Fruit fly (Drosophila melanogaster) whole organism, embryonic: Measurements from ENCODE around the gene CG9300.

Source experiments
- ATbp ChIP-seq: fragments of 200-800 bp; sonication (Bioruptor generic); optimal IDR thresholded peaks from 2 replicates; lab custom pipeline; 2017; ENCODE audit warnings: missing biosample characterization, mild to moderate bottlenecking, missing genetic modification characterization, missing genetic modification reagents
- Atf-2 ChIP-seq: fragments of 200-800 bp; sonication (Bioruptor generic); optimal IDR thresholded peaks from 2 replicates; lab custom pipeline; 2016; ENCODE audit warnings: missing biosample characterization, missing genetic modification characterization
- Blimp-1 ChIP-seq: fragments of 200-800 bp; sonication (Bioruptor generic); optimal IDR thresholded peaks from 3 replicates; lab custom pipeline; 2018; ENCODE audit warnings: missing biosample characterization, missing genetic modification characterization, mild to moderate bottlenecking, moderate library complexity, missing genetic modification reagents
- BtbVII ChIP-seq: fragments of 200-800 bp; sonication (Bioruptor generic); optimal IDR thresholded peaks from 3 replicates; lab custom pipeline; 2017; ENCODE audit warnings: missing biosample characterization, mild to moderate bottlenecking, missing genetic modification characterization
- CG10209 ChIP-seq: fragments of 200-800 bp; sonication (Bioruptor generic); optimal IDR thresholded peaks from 3 replicates; lab custom pipeline; 2017; ENCODE audit warnings: missing biosample characterization, mild to moderate bottlenecking, missing genetic modification characterization, missing genetic modification reagents
- CG1024 ChIP-seq: fragments of 200-800 bp; sonication (Bioruptor generic); IDR thresholded peaks from 2 replicates; pipeline ENCODE4 v1.3.6; 2022; ENCODE audit warnings: missing biosample characterization, missing genetic modification characterization
- CG10431 ChIP-seq: fragments of 200-800 bp; sonication (Bioruptor generic); optimal IDR thresholded peaks from 3 replicates; lab custom pipeline; 2018; ENCODE audit warnings: missing biosample characterization, mild to moderate bottlenecking, missing genetic modification characterization
- CG11093 ChIP-seq: fragments of 200-800 bp; sonication (Bioruptor generic); IDR thresholded peaks from 3 replicates; pipeline ENCODE4 v1.3.6; 2022; ENCODE audit warnings: missing biosample characterization, missing genetic modification characterization
- CG11398 ChIP-seq: fragments of 200-800 bp; sonication (Bioruptor generic); optimal IDR thresholded peaks from 2 replicates; lab custom pipeline; 2016; ENCODE audit warnings: missing biosample characterization, missing genetic modification characterization
- CG14014 ChIP-seq: fragments of 200-800 bp; sonication (Bioruptor generic); IDR thresholded peaks from 2 replicates; pipeline ENCODE4 v1.3.6; 2022; ENCODE audit warnings: missing biosample characterization, missing genetic modification characterization
- CG17328 ChIP-seq: fragments of 200-800 bp; sonication (Bioruptor generic); IDR thresholded peaks from 2 replicates; pipeline ENCODE4 v1.3.6; 2022; ENCODE audit warnings: missing biosample characterization, missing genetic modification characterization
- CG2678 ChIP-seq: fragments of 200-800 bp; sonication (Bioruptor generic); optimal IDR thresholded peaks from 3 replicates; lab custom pipeline; 2019; ENCODE audit warnings: missing biosample characterization, mild to moderate bottlenecking, missing genetic modification characterization, moderate library complexity
- CG33557 ChIP-seq: fragments of 200-800 bp; sonication (Bioruptor generic); optimal IDR thresholded peaks from 2 replicates; lab custom pipeline; 2019; ENCODE audit warnings: missing biosample characterization, mild to moderate bottlenecking, missing genetic modification characterization, moderate library complexity
- CG4328 ChIP-seq: fragments of 200-800 bp; sonication (Bioruptor generic); optimal IDR thresholded peaks from 3 replicates; lab custom pipeline; 2017; ENCODE audit warnings: missing biosample characterization, missing genetic modification reagents, missing genetic modification characterization
- CG7987 ChIP-seq: fragments of 200-800 bp; sonication (Bioruptor generic); optimal IDR thresholded peaks from 2 replicates; lab custom pipeline; 2018; ENCODE audit warnings: missing biosample characterization, mild to moderate bottlenecking, missing genetic modification characterization, moderate library complexity
- CG8478 ChIP-seq: fragments of >200 bp; optimal IDR thresholded peaks from 2 replicates; lab custom pipeline; 2018
- CG9727 ChIP-seq: fragments of 200-800 bp; sonication (Bioruptor generic); optimal IDR thresholded peaks from 3 replicates; lab custom pipeline; 2017; ENCODE audit warnings: missing biosample characterization, mild to moderate bottlenecking, missing genetic modification characterization
- CG9932 ChIP-seq: fragments of 200-800 bp; sonication (Bioruptor generic); IDR thresholded peaks from 2 replicates; pipeline ENCODE4 v1.3.6; 2022; ENCODE audit warnings: missing biosample characterization, missing genetic modification characterization
- D ChIP-seq, 2 experiments: fragments of 200-800 bp in 1 of 2; fragments of >200 bp in 1 of 2; sonication (Bioruptor generic) in 1 of 2; optimal IDR thresholded peaks; 2 replicates in 1 of 2; 3 replicates in 1 of 2; lab custom pipeline; 2017; ENCODE audit warnings: mild to moderate bottlenecking in 1 of 2, missing biosample characterization in 1 of 2, missing genetic modification characterization in 1 of 2, missing genetic modification reagents in 1 of 2
- H2.0 ChIP-seq: fragments of 200-800 bp; sonication (Bioruptor generic); IDR thresholded peaks from 2 replicates; pipeline ENCODE4 v1.3.6; 2022; ENCODE audit warnings: missing biosample characterization, missing genetic modification characterization
- HLH54F ChIP-seq: fragments of 200-800 bp; sonication (Bioruptor generic); optimal IDR thresholded peaks from 3 replicates; lab custom pipeline; 2016; ENCODE audit warnings: missing biosample characterization, missing genetic modification characterization
- Hr3 ChIP-seq: fragments of 200-800 bp; sonication (Bioruptor generic); optimal IDR thresholded peaks from 3 replicates; lab custom pipeline; 2016; ENCODE audit warnings: missing biosample characterization, missing genetic modification characterization
- Hr39 ChIP-seq: fragments of >200 bp; optimal IDR thresholded peaks from 2 replicates; lab custom pipeline; 2017
- Hr78 ChIP-seq, 2 experiments: fragments of 200-800 bp in 1 of 2; fragments of >200 bp in 1 of 2; sonication (Bioruptor generic) in 1 of 2; optimal IDR thresholded peaks; 2 replicates each; lab custom pipeline; 2017 to 2019; ENCODE audit warnings: missing biosample characterization in 2 of 2, missing genetic modification characterization in 2 of 2, mild to moderate bottlenecking in 1 of 2, moderate library complexity in 1 of 2
- Hsf ChIP-seq: fragments of 200-800 bp; sonication (Bioruptor generic); optimal IDR thresholded peaks from 3 replicates; lab custom pipeline; 2016; ENCODE audit warnings: missing biosample characterization, missing genetic modification characterization
- MTF-1 ChIP-seq: fragments of 200-800 bp; sonication (Bioruptor generic); optimal IDR thresholded peaks from 2 replicates; lab custom pipeline; 2018; ENCODE audit warnings: missing biosample characterization, mild to moderate bottlenecking, missing genetic modification characterization, borderline replicate concordance
- Med ChIP-seq: fragments of 200-800 bp; sonication (Bioruptor generic); peaks from one replicate; lab custom pipeline; 2016; ENCODE audit warnings: missing biosample characterization, missing genetic modification characterization, mild to moderate bottlenecking, inconsistent platforms, moderate library complexity
- NC2β ChIP-seq: fragments of 200-800 bp; sonication (Bioruptor generic); optimal IDR thresholded peaks from 2 replicates; lab custom pipeline; 2016; ENCODE audit warnings: missing biosample characterization, missing genetic modification characterization
- Trl ChIP-seq, 3 experiments: fragments of >200 bp in 2 of 3; fragments of 200-800 bp in 1 of 3; sonication (Bioruptor generic) in 1 of 3; optimal IDR thresholded peaks; 2 replicates in 1 of 3; 3 replicates in 2 of 3; lab custom pipeline; 2016 to 2017; ENCODE audit warnings: missing biosample characterization in 1 of 3, missing genetic modification characterization in 1 of 3
- Usf ChIP-seq: fragments of 200-800 bp; sonication (Bioruptor generic); optimal IDR thresholded peaks from 2 replicates; lab custom pipeline; 2017; ENCODE audit warnings: missing genotype, missing biosample characterization, missing genetic modification characterization
- ac ChIP-seq: fragments of 200-800 bp; sonication (Bioruptor generic); optimal IDR thresholded peaks from 3 replicates; lab custom pipeline; 2017; ENCODE audit warnings: missing biosample characterization, mild to moderate bottlenecking, missing genetic modification characterization
- ase ChIP-seq: fragments of 200-800 bp; sonication (Bioruptor generic); IDR thresholded peaks from 3 replicates; pipeline ENCODE4 v1.3.6; 2022; ENCODE audit warnings: missing biosample characterization, missing genetic modification characterization
- caup ChIP-seq: fragments of 200-800 bp; sonication (Bioruptor generic); optimal IDR thresholded peaks from 3 replicates; lab custom pipeline; 2017; ENCODE audit warnings: missing biosample characterization, mild to moderate bottlenecking, missing genetic modification characterization, moderate library complexity; ENCODE audit not compliant: severe bottlenecking
- da ChIP-seq: fragments of 200-800 bp; sonication (Bioruptor generic); optimal IDR thresholded peaks from 2 replicates; lab custom pipeline; 2016; ENCODE audit warnings: missing biosample characterization, missing genetic modification characterization
- dimm ChIP-seq: fragments of 200-800 bp; sonication (Bioruptor generic); IDR thresholded peaks from 2 replicates; pipeline ENCODE4 v1.3.6; 2022; ENCODE audit warnings: missing biosample characterization, missing genetic modification characterization
- dmrt11E ChIP-seq: fragments of 200-800 bp; sonication (Bioruptor generic); optimal IDR thresholded peaks from 3 replicates; lab custom pipeline; 2018; ENCODE audit warnings: missing biosample characterization, mild to moderate bottlenecking, missing genetic modification characterization, moderate library complexity
- kah ChIP-seq: fragments of 200-800 bp; sonication (Bioruptor generic); optimal IDR thresholded peaks from 2 replicates; lab custom pipeline; 2018; ENCODE audit warnings: missing biosample characterization, mild to moderate bottlenecking, missing genetic modification characterization
- org-1 ChIP-seq: fragments of 200-800 bp; sonication (Bioruptor generic); optimal IDR thresholded peaks from 2 replicates; lab custom pipeline; 2017; ENCODE audit warnings: missing biosample characterization, missing genetic modification characterization
- pan ChIP-seq, 4 experiments: fragments of >200 bp in 3 of 4; fragments of 200-800 bp in 1 of 4; sonication (Bioruptor generic) in 1 of 4; optimal IDR thresholded peaks in 3 of 4; IDR thresholded peaks in 1 of 4; 2 replicates each; pipeline versions ENCODE4 v1.3.6 to Lab custom; 2017 to 2022; ENCODE audit warnings: missing biosample characterization in 2 of 4, missing genetic modification characterization in 2 of 4, mixed read lengths in 1 of 4
- phol ChIP-seq: fragments of 200-800 bp; sonication (Bioruptor generic); optimal IDR thresholded peaks from 3 replicates; lab custom pipeline; 2018; ENCODE audit warnings: missing biosample characterization, mild to moderate bottlenecking, missing genetic modification characterization, moderate library complexity
- pzg ChIP-seq: fragments of 200-800 bp; sonication (Bioruptor generic); optimal IDR thresholded peaks from 3 replicates; lab custom pipeline; 2018; ENCODE audit warnings: missing biosample characterization, mild to moderate bottlenecking, missing genetic modification characterization, moderate library complexity
- repo ChIP-seq: fragments of 200-800 bp; sonication (Bioruptor generic); optimal IDR thresholded peaks from 2 replicates; lab custom pipeline; 2016; ENCODE audit warnings: missing biosample characterization, missing genetic modification characterization
- rib ChIP-seq: fragments of 200-800 bp; sonication (Bioruptor generic); IDR thresholded peaks from 2 replicates; pipeline ENCODE4 v1.3.6; 2022; ENCODE audit warnings: missing biosample characterization, missing genetic modification characterization
- slp2 ChIP-seq: fragments of 200-800 bp; sonication (Bioruptor generic); optimal IDR thresholded peaks from 2 replicates; lab custom pipeline; 2016; ENCODE audit warnings: missing biosample characterization, missing genetic modification characterization
- tap ChIP-seq: fragments of 200-800 bp; optimal IDR thresholded peaks from 3 replicates; lab custom pipeline; 2019; ENCODE audit warnings: missing biosample characterization, mild to moderate bottlenecking, missing genetic modification characterization, moderate library complexity
- wek ChIP-seq: fragments of 200-800 bp; sonication (Bioruptor generic); optimal IDR thresholded peaks from 3 replicates; lab custom pipeline; 2018; ENCODE audit warnings: missing biosample characterization, mild to moderate bottlenecking, missing genetic modification characterization, moderate library complexity
- wor ChIP-seq: fragments of 200-800 bp; sonication (Bioruptor generic); IDR thresholded peaks from 2 replicates; pipeline ENCODE4 v1.3.6; 2022; ENCODE audit warnings: missing biosample characterization, missing genetic modification characterization

The CG9300 gene

DNA sequence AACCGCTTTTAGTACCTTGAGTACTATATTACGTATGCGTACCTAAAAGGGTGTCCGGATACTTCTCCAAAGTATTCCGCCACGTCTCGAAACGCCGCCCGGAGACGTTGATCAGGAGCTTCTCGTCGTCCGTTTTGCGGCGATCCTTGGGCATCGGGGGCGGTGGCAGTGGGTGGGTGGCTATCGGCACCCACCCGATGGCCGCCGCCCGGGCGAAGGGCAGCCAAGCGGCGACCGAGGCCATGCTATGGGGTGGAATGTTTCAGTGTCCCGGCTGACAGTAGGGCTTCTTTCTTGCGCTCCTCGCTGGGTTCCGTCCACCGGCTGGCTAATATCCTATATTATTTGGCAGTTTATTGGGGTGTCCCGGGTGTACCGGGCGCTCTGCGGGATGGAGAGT is 22.2 kb downstream of the CG9300 start:
- TF ChIP-seq Med (GFP tag; lab: Kevin White, UChicago) (peak; percentile 14), CG17328 (GFP tag; lab: Robert Waterston, UW) (no peak), Hr39 (lab: Kevin White, UChicago) (peak; percentile 54), CG8478 (lab: Kevin White, UChicago) (no peak), CG11093 (GFP tag; lab: Robert Waterston, UW) (0 out of 3 replicates have a peak, but pooled peaks have one; percentile 18), pan (optimal IDR thresholded peaks at IDR 0.05; lab: Kevin White, UChicago) (no peak), pan (GFP tag; optimal IDR thresholded peaks at IDR 0.05 in 1 of 2, IDR thresholded peaks at IDR 0.05 in 1 of 2) (no peak), CG33557 (GFP tag; lab: Kevin White, UChicago) (no peak)

DNA sequence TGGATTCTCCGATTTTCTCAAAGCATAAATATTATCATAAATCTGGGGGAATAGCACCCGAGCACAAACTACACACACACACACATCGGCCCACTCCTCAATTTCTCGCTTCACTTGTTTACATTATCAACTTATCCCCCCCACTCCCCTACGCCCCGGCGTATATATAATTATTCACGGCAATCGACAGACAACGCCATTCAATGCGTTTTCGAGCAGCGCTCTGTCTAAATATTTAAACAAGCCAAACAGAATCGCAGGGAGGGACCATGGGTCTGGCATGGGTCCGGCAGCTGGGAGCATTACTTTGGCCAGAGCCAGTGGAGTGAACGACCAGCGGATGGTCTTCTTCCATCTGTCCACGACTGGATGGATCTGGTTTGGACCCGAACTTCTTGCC is 23.4 kb downstream of the CG9300 start:
- TF ChIP-seq NC2β (GFP tag; lab: Kevin White, UChicago) (no peak), rib (GFP tag; lab: Robert Waterston, UW) (no peak), HLH54F (peak; percentile 18), kah (GFP tag; lab: Kevin White, UChicago) (peak; percentile 5), Hr78 (GFP tag; optimal IDR thresholded peaks at IDR 0.05; lab: Kevin White, UChicago) (peak in 1 of 2 experiments; percentile 33), da (GFP tag; lab: Kevin White, UChicago) (peak; percentile 2), CG33557 (GFP tag; lab: Kevin White, UChicago) (peak; percentile 58), CG11093 (GFP tag; lab: Robert Waterston, UW) (no peak), CG7987 (GFP tag; lab: Kevin White, UChicago) (peak; percentile 65), BtbVII (peak; percentile 4), D (optimal IDR thresholded peaks at IDR 0.05; lab: Kevin White, UChicago) (no peak), D (GFP tag; optimal IDR thresholded peaks at IDR 0.05; lab: Kevin White, UChicago) (peak; percentile 61), ase (GFP tag; lab: Robert Waterston, UW) (no peak), CG8478 (lab: Kevin White, UChicago) (no peak), wek (GFP tag; lab: Kevin White, UChicago) (peak; percentile 79), Blimp-1 (GFP tag; lab: Kevin White, UChicago) (peak; percentile 39), dmrt11E (tag; lab: Kevin White, UChicago) (peak; percentile 10), CG1024 (GFP tag; lab: Robert Waterston, UW) (peak; percentile 26; the same call in 1 of the 2 replicates), CG9727 (GFP tag; lab: Kevin White, UChicago) (peak; percentile 24), CG9932 (GFP tag; lab: Robert Waterston, UW) (no peak), Trl (optimal IDR thresholded peaks at IDR 0.05; lab: Kevin White, UChicago) (no peak), Trl (GFP tag; optimal IDR thresholded peaks at IDR 0.05; lab: Kevin White, UChicago) (peak; percentile 2), MTF-1 (GFP tag; lab: Kevin White, UChicago) (peak; percentile 69), tap (tag; lab: Kevin White, UChicago) (peak; percentile 39), Usf (GFP tag; lab: Kevin White, UChicago) (no peak), CG10209 (GFP tag; lab: Kevin White, UChicago) (peak; percentile 57), ac (peak; percentile 12), ATbp (GFP tag; lab: Kevin White, UChicago) (peak; percentile 81), slp2 (peak; percentile 1), CG2678 (peak; percentile 49), Atf-2 (no peak), CG11398 (GFP tag; lab: Kevin White, UChicago) (peak; percentile 25), caup (GFP tag; lab: Kevin White, UChicago) (peak; percentile 34), pzg (GFP tag; lab: Kevin White, UChicago) (no peak), Hr3 (GFP tag; lab: Kevin White, UChicago) (no peak), org-1 (peak; percentile 80), CG14014 (GFP tag; lab: Robert Waterston, UW) (no peak; the same call in 1 of the 2 replicates), wor (GFP tag; lab: Robert Waterston, UW) (no peak), CG10431 (peak; percentile 47), repo (GFP tag; lab: Kevin White, UChicago) (no peak), H2.0 (GFP tag; lab: Robert Waterston, UW) (peak; percentile 33; the same call in 1 of the 2 replicates), dimm (GFP tag; lab: Robert Waterston, UW) (peak; percentile 36; the same call in 1 of the 2 replicates), Hsf (GFP tag; lab: Kevin White, UChicago) (no peak), phol (tag; lab: Kevin White, UChicago) (no peak), CG4328 (GFP tag; lab: Kevin White, UChicago) (peak; percentile 52)
